Worm (Caenorhabditis elegans) whole organism, L1 larva: ENCODE data around the gene fipr-14.

ENCODE experiments used
- Y116A8C.19 ChIP-seq: sonication (generic microtip); optimal IDR thresholded peaks from 2 replicates; lab custom pipeline; 2016; ENCODE audit warnings: missing compliant biosample characterization, missing genetic modification characterization, borderline replicate concordance
- alr-1 ChIP-seq: fragments of 200-800 bp; sonication (Bioruptor generic); optimal IDR thresholded peaks from 2 replicates; lab custom pipeline; 2018; ENCODE audit warnings: borderline replicate concordance, mild to moderate bottlenecking, missing genetic modification characterization, missing compliant biosample characterization
- aly-2 ChIP-seq: fragments of 150-350 bp; optimal IDR thresholded peaks from 2 replicates; lab custom pipeline; 2014; ENCODE audit warnings: missing biosample characterization, missing genetic modification characterization
- blmp-1 ChIP-seq: fragments of 150-350 bp; optimal IDR thresholded peaks from 2 replicates; lab custom pipeline; 2014; ENCODE audit warnings: missing biosample characterization, missing genetic modification characterization
- ceh-63 ChIP-seq: fragments of 200-800 bp; sonication (Bioruptor generic); optimal IDR thresholded peaks from 2 replicates; lab custom pipeline; 2018; ENCODE audit warnings: mild to moderate bottlenecking, missing genetic modification characterization, missing compliant biosample characterization
- ceh-88 ChIP-seq: fragments of 200-800 bp; sonication (Bioruptor generic); IDR thresholded peaks from 2 replicates; pipeline ENCODE4 v1.3.6; 2022; ENCODE audit warnings: missing genetic modification characterization, missing compliant biosample characterization
- ceh-90 ChIP-seq: sonication (generic microtip); optimal IDR thresholded peaks from 2 replicates; lab custom pipeline; 2016; ENCODE audit warnings: missing genetic modification characterization, missing compliant biosample characterization
- ces-1 ChIP-seq: fragments of 150-350 bp; optimal IDR thresholded peaks from 2 replicates; lab custom pipeline; 2014; ENCODE audit warnings: missing biosample characterization, missing genetic modification reagents, missing genetic modification characterization
- dsc-1 ChIP-seq: sonication (generic microtip); optimal IDR thresholded peaks from 2 replicates; lab custom pipeline; 2016; ENCODE audit warnings: mild to moderate bottlenecking, missing genetic modification characterization, missing compliant biosample characterization
- efl-1 ChIP-seq, 4 experiments: fragments of 150-350 bp; optimal IDR thresholded peaks in 3 of 4; peaks in 1 of 4; 1 replicate in 1 of 4; 2 replicates in 3 of 4; lab custom pipeline; 2014; ENCODE audit warnings: missing biosample characterization in 2 of 4, missing genetic modification characterization in 2 of 4, missing genetic modification reagents in 2 of 4
- efl-3 ChIP-seq: fragments of 200-800 bp; sonication (Bioruptor generic); optimal IDR thresholded peaks from 2 replicates; lab custom pipeline; 2018; ENCODE audit warnings: mild to moderate bottlenecking, missing genetic modification characterization, missing compliant biosample characterization
- elt-2 ChIP-seq: sonication (generic microtip); optimal IDR thresholded peaks from 2 replicates; lab custom pipeline; 2016; ENCODE audit warnings: missing genetic modification characterization, mild to moderate bottlenecking, inconsistent platforms, missing compliant biosample characterization, missing genetic modification reagents
- elt-3 ChIP-seq, 6 experiments: fragments of 150-350 bp in 1 of 6; sonication (generic microtip); optimal IDR thresholded peaks; 2 replicates each; lab custom pipeline; 2017 to 2018; ENCODE audit warnings: missing biosample characterization in 6 of 6, missing genetic modification characterization in 6 of 6, inconsistent platforms in 1 of 6
- ets-5 ChIP-seq: fragments of 200-800 bp; sonication (Bioruptor generic); IDR thresholded peaks from 2 replicates; pipeline ENCODE4 v1.3.6; 2022; ENCODE audit warnings: missing genetic modification characterization, missing compliant biosample characterization
- hlh-17 ChIP-seq: fragments of 200-800 bp; sonication (Bioruptor generic); optimal IDR thresholded peaks from 2 replicates; lab custom pipeline; 2018; ENCODE audit warnings: missing genetic modification characterization, mild to moderate bottlenecking, missing compliant biosample characterization, moderate library complexity, borderline replicate concordance
- hlh-4 ChIP-seq: sonication (generic microtip); optimal IDR thresholded peaks from 2 replicates; lab custom pipeline; 2016; ENCODE audit warnings: mild to moderate bottlenecking, missing genetic modification characterization, missing compliant biosample characterization
- lin-13 ChIP-seq: fragments of 150-350 bp; optimal IDR thresholded peaks from 2 replicates; lab custom pipeline; 2014; ENCODE audit warnings: missing biosample characterization, missing genetic modification reagents, missing genetic modification characterization
- lin-15B ChIP-seq: fragments of 150-350 bp; sonication (generic microtip); optimal IDR thresholded peaks from 3 replicates; lab custom pipeline; 2014; ENCODE audit warnings: missing biosample characterization, missing genetic modification characterization
- lin-35 ChIP-seq, 2 experiments: fragments of 150-350 bp; optimal IDR thresholded peaks; 2 replicates each; lab custom pipeline; 2014; ENCODE audit warnings: missing biosample characterization in 2 of 2, missing genetic modification characterization in 2 of 2, missing genetic modification reagents in 2 of 2
- lin-39 ChIP-seq: fragments of 150-350 bp; optimal IDR thresholded peaks from 2 replicates; lab custom pipeline; 2014; ENCODE audit warnings: missing biosample characterization, missing genetic modification reagents, missing genetic modification characterization
- nhr-12 ChIP-seq: sonication (generic microtip); optimal IDR thresholded peaks from 2 replicates; lab custom pipeline; 2017; ENCODE audit warnings: missing biosample characterization, missing genetic modification characterization
- nhr-19 ChIP-seq: fragments of 200-800 bp; sonication (Bioruptor generic); conservative IDR thresholded peaks from 2 replicates; pipeline ENCODE4 v1.3.6; 2022; ENCODE audit warnings: missing genetic modification characterization, missing compliant biosample characterization
- nhr-20 ChIP-seq: sonication (generic microtip); optimal IDR thresholded peaks from 2 replicates; lab custom pipeline; 2016; ENCODE audit warnings: mild to moderate bottlenecking, missing genetic modification characterization, missing compliant biosample characterization
- nhr-237 ChIP-seq: fragments of 150-350 bp; optimal IDR thresholded peaks from 2 replicates; lab custom pipeline; 2014; ENCODE audit warnings: missing biosample characterization, missing genetic modification characterization
- nhr-47 ChIP-seq: sonication (generic microtip); optimal IDR thresholded peaks from 2 replicates; lab custom pipeline; 2016; ENCODE audit warnings: mild to moderate bottlenecking, missing genetic modification characterization, moderate library complexity, missing compliant biosample characterization
- nhr-84 ChIP-seq: sonication (generic microtip); optimal IDR thresholded peaks from 2 replicates; lab custom pipeline; 2017; ENCODE audit warnings: missing biosample characterization, missing genetic modification characterization
- nhr-85 ChIP-seq: sonication (generic microtip); peaks from one replicate; lab custom pipeline; 2016; ENCODE audit warnings: missing genetic modification characterization, inconsistent platforms, missing compliant biosample characterization
- nhr-90 ChIP-seq: sonication (generic microtip); optimal IDR thresholded peaks from 2 replicates; lab custom pipeline; 2016; ENCODE audit warnings: mild to moderate bottlenecking, missing genetic modification characterization, missing compliant biosample characterization; ENCODE audit not compliant: poor library complexity
- pqm-1 ChIP-seq: sonication (generic microtip); optimal IDR thresholded peaks from 3 replicates; lab custom pipeline; 2017; ENCODE audit warnings: missing biosample characterization, missing genetic modification characterization
- skn-1 ChIP-seq: fragments of 150-350 bp; optimal IDR thresholded peaks from 2 replicates; lab custom pipeline; 2014; ENCODE audit warnings: missing biosample characterization, missing genetic modification characterization
- snu-23 ChIP-seq: sonication (generic microtip); optimal IDR thresholded peaks from 2 replicates; lab custom pipeline; 2016; ENCODE audit warnings: missing genetic modification characterization, missing compliant biosample characterization
- sptf-1 ChIP-seq: fragments of 150-350 bp; optimal IDR thresholded peaks from 2 replicates; lab custom pipeline; 2014; ENCODE audit warnings: missing biosample characterization, missing genetic modification characterization
- sup-37 ChIP-seq: fragments of 200-800 bp; sonication (Bioruptor generic); optimal IDR thresholded peaks from 2 replicates; lab custom pipeline; 2018; ENCODE audit warnings: mild to moderate bottlenecking, missing genetic modification characterization, missing compliant biosample characterization
- swsn-7 ChIP-seq: sonication (generic microtip); optimal IDR thresholded peaks from 2 replicates; lab custom pipeline; 2016; ENCODE audit warnings: missing genetic modification characterization, missing compliant biosample characterization
- tbx-2 ChIP-seq: sonication (generic microtip); optimal IDR thresholded peaks from 2 replicates; lab custom pipeline; 2016; ENCODE audit warnings: missing genetic modification characterization, missing compliant biosample characterization
- unc-30 ChIP-seq: sonication (generic microtip); optimal IDR thresholded peaks from 2 replicates; lab custom pipeline; 2017; ENCODE audit warnings: missing biosample characterization, missing genetic modification characterization
- unc-86 ChIP-seq: sonication (generic microtip); optimal IDR thresholded peaks from 2 replicates; lab custom pipeline; 2016; ENCODE audit warnings: missing genetic modification characterization, missing compliant biosample characterization
- zag-1 ChIP-seq: fragments of 150-350 bp; optimal IDR thresholded peaks from 2 replicates; lab custom pipeline; 2014; ENCODE audit warnings: missing biosample characterization, missing genetic modification characterization
- ztf-11 ChIP-seq, 2 experiments: sonication (generic microtip); optimal IDR thresholded peaks; 2 replicates each; lab custom pipeline; 2016 to 2017; ENCODE audit warnings: missing genetic modification characterization in 2 of 2, missing biosample characterization in 1 of 2, missing compliant biosample characterization in 1 of 2
- ztf-4 ChIP-seq: fragments of 150-350 bp; optimal IDR thresholded peaks from 2 replicates; lab custom pipeline; 2014; ENCODE audit warnings: missing biosample characterization, missing genetic modification characterization

fipr-14 gene

ce11 chrIV:10899091-10899490 lies 22.1 kb downstream of the fipr-14 start, which contains the start of the genes F13E9.9 and F13E9.19:
Gene F13E9.9, minus strand, starts transcription at chrIV:10899191.
Gene F13E9.19, plus strand, starts transcription at chrIV:10899406.
- TF ChIP-seq sptf-1 (tag; lab: Kevin White, UChicago) (no peak), ztf-11 (tag; optimal IDR thresholded peaks at IDR 0.05; lab: Kevin White, UChicago) (no peak), nhr-12 (no peak), efl-3 (GFP tag; lab: Kevin White, UChicago) (no peak)
- TF ChIP-seq, all 84 proteins: peak for 0

DNA sequence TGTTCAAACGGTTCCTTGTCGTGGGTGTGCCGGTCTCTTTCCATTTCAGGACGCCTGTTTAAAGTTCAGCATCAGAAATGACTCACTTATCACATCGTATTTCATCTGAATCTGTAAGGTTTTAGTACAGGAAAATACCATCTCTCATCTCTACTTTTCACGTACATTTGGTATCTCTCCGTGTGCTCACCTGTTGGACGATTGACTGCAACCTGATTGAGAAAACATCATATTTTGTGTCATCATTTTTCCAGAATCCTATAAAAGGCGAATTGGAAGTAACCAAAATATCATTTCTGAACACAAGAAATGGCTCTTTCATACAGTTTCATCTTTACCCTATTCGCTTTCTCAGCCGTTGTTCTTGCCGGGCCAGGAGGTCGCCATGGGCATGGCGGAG lies 23.1 kb downstream of the fipr-14 start, which contains the start of gene srlf-30:
TSS of gene srlf-30 (plus strand) at position 301 of the 400 bp plus-strand sequence.
- TF ChIP-seq nhr-84 (tag; lab: Kevin White, UChicago) (no peak), ces-1 (GFP tag; lab: Kevin White, UChicago) (no peak), hlh-17 (GFP tag; lab: Kevin White, UChicago) (no peak), lin-39 (tag; lab: Kevin White, UChicago) (no peak), nhr-85 (no peak), blmp-1 (tag; lab: Kevin White, UChicago) (no peak), lin-35 (GFP tag; optimal IDR thresholded peaks at IDR 0.05; lab: Kevin White, UChicago) (no peak), ets-5 (GFP tag; lab: Robert Waterston, UW) (no peak), swsn-7 (no peak), nhr-47 (tag; lab: Kevin White, UChicago) (no peak), ceh-88 (no peak), snu-23 (GFP tag; lab: Kevin White, UChicago) (no peak), ztf-4 (no peak), pqm-1 (tag; lab: Kevin White, UChicago) (no peak), ceh-63 (GFP tag; lab: Kevin White, UChicago) (no peak), Y116A8C.19 (tag; lab: Kevin White, UChicago) (no peak)

ce11 chrIV:10902476-10902875 lies 25.5 kb downstream of the fipr-14 start:
- TF ChIP-seq nhr-47 (tag; lab: Kevin White, UChicago) (no peak), nhr-90 (tag; lab: Kevin White, UChicago) (no peak), sup-37 (no peak), nhr-237 (tag; lab: Kevin White, UChicago) (no peak), skn-1 (tag; lab: Kevin White, UChicago) (no peak), ceh-90 (tag; lab: Kevin White, UChicago) (no peak), hlh-4 (tag; lab: Kevin White, UChicago) (no peak), hlh-17 (GFP tag; lab: Kevin White, UChicago) (no peak), blmp-1 (tag; lab: Kevin White, UChicago) (no peak), aly-2 (tag; lab: Kevin White, UChicago) (no peak), swsn-7 (no peak), pqm-1 (tag; lab: Kevin White, UChicago) (no peak), unc-30 (tag; lab: Kevin White, UChicago) (no peak), unc-86 (tag; lab: Kevin White, UChicago) (no peak), ztf-4 (no peak), nhr-12 (no peak)

ce11 chrIV:10904282-10904681 lies 27.3 kb downstream of the fipr-14 start, which contains the start of gene ZK596.3:
Gene ZK596.3, minus strand, starts transcription at chrIV:10904382.
- TF ChIP-seq ceh-90 (tag; lab: Kevin White, UChicago), result no peak

DNA sequence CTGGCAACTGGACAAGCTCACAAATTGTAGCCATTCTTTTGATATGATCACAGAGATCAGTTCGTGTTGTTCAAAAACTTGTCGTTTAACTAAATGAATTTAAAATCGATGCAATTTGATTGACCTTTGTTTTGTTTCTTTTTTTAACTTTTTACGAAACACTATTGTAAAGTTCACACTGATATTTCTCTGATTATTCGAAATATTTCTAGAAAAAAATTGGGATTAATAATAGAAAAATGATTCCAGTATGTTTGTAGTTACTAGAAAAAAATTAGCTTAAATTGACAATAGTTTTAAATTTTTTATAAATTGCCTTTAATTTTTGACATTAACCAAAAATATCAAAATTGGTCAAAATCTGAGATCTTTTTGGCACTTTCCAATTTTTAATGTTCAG lies 32.3 kb downstream of the fipr-14 start, which contains the start of gene ZK596.2:
TSS of gene ZK596.2 (minus strand) at position 101 of the 400 bp plus-strand sequence.
- TF ChIP-seq hlh-4 (tag; lab: Kevin White, UChicago) (no peak), tbx-2 (tag; lab: Kevin White, UChicago) (no peak), nhr-85 (no peak), ceh-90 (tag; lab: Kevin White, UChicago) (no peak), nhr-20 (tag; lab: Kevin White, UChicago) (no peak)

ce11 chrIV:10909708-10910107 lies 32.8 kb downstream of the fipr-14 start, which contains the start of gene pyk-2:
Gene pyk-2, plus strand, starts transcription at chrIV:10909913.
- TF ChIP-seq efl-1 (optimal IDR thresholded peaks at IDR 0.05; lab: Kevin White, UChicago) (no peak), efl-1 (GFP tag; optimal IDR thresholded peaks at IDR 0.05 in 1 of 2; lab: Kevin White, UChicago) (peak in 1 of 2 experiments; percentile 75), lin-15B (no peak), alr-1 (no peak), ztf-4 (no peak), nhr-90 (tag; lab: Kevin White, UChicago) (peak; percentile 22), elt-2 (tag; lab: Kevin White, UChicago) (peak; percentile 49), zag-1 (tag; lab: Kevin White, UChicago) (no peak), efl-3 (GFP tag; lab: Kevin White, UChicago) (no peak), nhr-84 (tag; lab: Kevin White, UChicago) (no peak), snu-23 (GFP tag; lab: Kevin White, UChicago) (peak; percentile 64), nhr-20 (tag; lab: Kevin White, UChicago) (peak; percentile 69), dsc-1 (tag; lab: Kevin White, UChicago) (no peak), lin-13 (GFP tag; lab: Kevin White, UChicago) (no peak), nhr-19 (GFP tag; lab: Robert Waterston, UW) (peak; percentile 26), elt-3 (tag; optimal IDR thresholded peaks at IDR 0.05; lab: Kevin White, UChicago) (peak in 3 of 6 experiments; percentile 29 to 65 (median 64)), lin-35 (GFP tag; optimal IDR thresholded peaks at IDR 0.05; lab: Kevin White, UChicago) (peak in 1 of 2 experiments; percentile 29)
